Worm (Caenorhabditis elegans) whole organism, L1 larva: Measurements from ENCODE around the gene tmem-17.

Experiments
- C04F5.9 ChIP-seq: sonication (generic microtip); optimal IDR thresholded peaks from 2 replicates; lab custom pipeline; 2016; ENCODE audit warnings: missing genetic modification characterization, missing compliant biosample characterization
- C16A3.4 ChIP-seq: fragments of 150-350 bp; optimal IDR thresholded peaks from 2 replicates; lab custom pipeline; 2014; ENCODE audit warnings: missing biosample characterization, missing genetic modification characterization
- F16B12.6 ChIP-seq: fragments of 150-350 bp; optimal IDR thresholded peaks from 2 replicates; lab custom pipeline; 2014; ENCODE audit warnings: missing biosample characterization, missing genetic modification characterization
- Y116A8C.19 ChIP-seq: sonication (generic microtip); optimal IDR thresholded peaks from 2 replicates; lab custom pipeline; 2016; ENCODE audit warnings: missing compliant biosample characterization, missing genetic modification characterization, borderline replicate concordance
- aha-1 ChIP-seq: fragments of 150-350 bp; optimal IDR thresholded peaks from 2 replicates; lab custom pipeline; 2014; ENCODE audit warnings: missing biosample characterization, missing genetic modification characterization
- blmp-1 ChIP-seq: fragments of 150-350 bp; optimal IDR thresholded peaks from 2 replicates; lab custom pipeline; 2014; ENCODE audit warnings: missing biosample characterization, missing genetic modification characterization
- ceh-63 ChIP-seq: fragments of 200-800 bp; sonication (Bioruptor generic); optimal IDR thresholded peaks from 2 replicates; lab custom pipeline; 2018; ENCODE audit warnings: mild to moderate bottlenecking, missing genetic modification characterization, missing compliant biosample characterization
- ceh-8 ChIP-seq: fragments of 200-800 bp; sonication (Bioruptor generic); optimal IDR thresholded peaks from 2 replicates; lab custom pipeline; 2018; ENCODE audit warnings: mild to moderate bottlenecking, missing genetic modification characterization, moderate library complexity, missing compliant biosample characterization
- ceh-82 ChIP-seq, 3 experiments: fragments of 150-350 bp in 1 of 3; sonication (generic microtip) in 2 of 3; optimal IDR thresholded peaks; 2 replicates each; lab custom pipeline; 2014 to 2017; ENCODE audit warnings: missing biosample characterization in 3 of 3, missing genetic modification characterization in 3 of 3
- ces-1 ChIP-seq: fragments of 150-350 bp; optimal IDR thresholded peaks from 2 replicates; lab custom pipeline; 2014; ENCODE audit warnings: missing biosample characterization, missing genetic modification reagents, missing genetic modification characterization
- dpl-1 ChIP-seq, 3 experiments: fragments of 150-350 bp in 2 of 3; sonication (generic microtip) in 1 of 3; optimal IDR thresholded peaks; 2 replicates each; lab custom pipeline; 2014 to 2017; ENCODE audit warnings: missing biosample characterization in 3 of 3, missing genetic modification characterization in 3 of 3, missing genetic modification reagents in 3 of 3
- dsc-1 ChIP-seq: sonication (generic microtip); optimal IDR thresholded peaks from 2 replicates; lab custom pipeline; 2016; ENCODE audit warnings: mild to moderate bottlenecking, missing genetic modification characterization, missing compliant biosample characterization
- efl-1 ChIP-seq, 4 experiments: fragments of 150-350 bp; optimal IDR thresholded peaks in 3 of 4; peaks in 1 of 4; 1 replicate in 1 of 4; 2 replicates in 3 of 4; lab custom pipeline; 2014; ENCODE audit warnings: missing biosample characterization in 2 of 4, missing genetic modification characterization in 2 of 4, missing genetic modification reagents in 2 of 4
- egl-27 ChIP-seq, 2 experiments: fragments of 150-350 bp in 1 of 2; sonication (generic microtip); optimal IDR thresholded peaks; 3 replicates each; lab custom pipeline; 2017 to 2018; ENCODE audit warnings: missing biosample characterization in 2 of 2, missing genetic modification characterization in 2 of 2, missing genetic modification reagents in 2 of 2
- elt-3 ChIP-seq, 6 experiments: fragments of 150-350 bp in 1 of 6; sonication (generic microtip); optimal IDR thresholded peaks; 2 replicates each; lab custom pipeline; 2017 to 2018; ENCODE audit warnings: missing biosample characterization in 6 of 6, missing genetic modification characterization in 6 of 6, inconsistent platforms in 1 of 6
- fkh-4 ChIP-seq: sonication (generic microtip); optimal IDR thresholded peaks from 2 replicates; lab custom pipeline; 2016; ENCODE audit warnings: missing compliant biosample characterization, missing genetic modification characterization, borderline replicate concordance
- fkh-8 ChIP-seq: sonication (generic microtip); optimal IDR thresholded peaks from 2 replicates; lab custom pipeline; 2016; ENCODE audit warnings: mild to moderate bottlenecking, missing genetic modification characterization, missing compliant biosample characterization
- fos-1 ChIP-seq: fragments of 150-350 bp; optimal IDR thresholded peaks from 2 replicates; lab custom pipeline; 2014; ENCODE audit warnings: missing biosample characterization, missing genetic modification characterization
- hlh-4 ChIP-seq: sonication (generic microtip); optimal IDR thresholded peaks from 2 replicates; lab custom pipeline; 2016; ENCODE audit warnings: mild to moderate bottlenecking, missing genetic modification characterization, missing compliant biosample characterization
- irx-1 ChIP-seq: sonication (generic microtip); optimal IDR thresholded peaks from 2 replicates; lab custom pipeline; 2016; ENCODE audit warnings: missing genetic modification characterization, missing compliant biosample characterization
- isw-1 ChIP-seq: fragments of 200-800 bp; sonication (Bioruptor generic); IDR thresholded peaks from 2 replicates; pipeline ENCODE4 v1.3.6; 2022; ENCODE audit warnings: missing genetic modification characterization, missing compliant biosample characterization
- jun-1 ChIP-seq: fragments of 150-350 bp; optimal IDR thresholded peaks from 2 replicates; lab custom pipeline; 2014; ENCODE audit warnings: missing biosample characterization, missing genetic modification reagents, missing genetic modification characterization
- lin-13 ChIP-seq: fragments of 150-350 bp; optimal IDR thresholded peaks from 2 replicates; lab custom pipeline; 2014; ENCODE audit warnings: missing biosample characterization, missing genetic modification reagents, missing genetic modification characterization
- lin-14 ChIP-seq: fragments of 200-800 bp; sonication (Bioruptor generic); optimal IDR thresholded peaks from 2 replicates; lab custom pipeline; 2018; ENCODE audit warnings: mild to moderate bottlenecking, missing genetic modification characterization, moderate library complexity, missing compliant biosample characterization
- lin-15B ChIP-seq: fragments of 150-350 bp; sonication (generic microtip); optimal IDR thresholded peaks from 3 replicates; lab custom pipeline; 2014; ENCODE audit warnings: missing biosample characterization, missing genetic modification characterization
- lin-35 ChIP-seq, 2 experiments: fragments of 150-350 bp; optimal IDR thresholded peaks; 2 replicates each; lab custom pipeline; 2014; ENCODE audit warnings: missing biosample characterization in 2 of 2, missing genetic modification characterization in 2 of 2, missing genetic modification reagents in 2 of 2
- lsy-2 ChIP-seq, 2 experiments: fragments of 150-350 bp; optimal IDR thresholded peaks; 2 replicates each; lab custom pipeline; 2014; ENCODE audit warnings: missing biosample characterization in 2 of 2, missing genetic modification characterization in 2 of 2
- mep-1 ChIP-seq: fragments of 150-350 bp; optimal IDR thresholded peaks from 2 replicates; lab custom pipeline; 2014; ENCODE audit warnings: missing biosample characterization, missing genetic modification characterization
- nhr-11 ChIP-seq: fragments of 150-350 bp; optimal IDR thresholded peaks from 2 replicates; lab custom pipeline; 2014; ENCODE audit warnings: missing biosample characterization, missing genetic modification characterization
- nhr-19 ChIP-seq: fragments of 200-800 bp; sonication (Bioruptor generic); conservative IDR thresholded peaks from 2 replicates; pipeline ENCODE4 v1.3.6; 2022; ENCODE audit warnings: missing genetic modification characterization, missing compliant biosample characterization
- nhr-20 ChIP-seq: sonication (generic microtip); optimal IDR thresholded peaks from 2 replicates; lab custom pipeline; 2016; ENCODE audit warnings: mild to moderate bottlenecking, missing genetic modification characterization, missing compliant biosample characterization
- nhr-47 ChIP-seq: sonication (generic microtip); optimal IDR thresholded peaks from 2 replicates; lab custom pipeline; 2016; ENCODE audit warnings: mild to moderate bottlenecking, missing genetic modification characterization, moderate library complexity, missing compliant biosample characterization
- nhr-71 ChIP-seq: sonication (generic microtip); optimal IDR thresholded peaks from 2 replicates; lab custom pipeline; 2016; ENCODE audit warnings: mild to moderate bottlenecking, missing genetic modification characterization, moderate library complexity, missing compliant biosample characterization
- nhr-76 ChIP-seq: sonication (generic microtip); optimal IDR thresholded peaks from 2 replicates; lab custom pipeline; 2017; ENCODE audit warnings: missing biosample characterization, missing genetic modification characterization
- nhr-77 ChIP-seq: fragments of 150-350 bp; optimal IDR thresholded peaks from 2 replicates; lab custom pipeline; 2014; ENCODE audit warnings: missing biosample characterization, missing genetic modification characterization
- nhr-85 ChIP-seq: sonication (generic microtip); peaks from one replicate; lab custom pipeline; 2016; ENCODE audit warnings: missing genetic modification characterization, inconsistent platforms, missing compliant biosample characterization
- pag-3 ChIP-seq: sonication (generic microtip); optimal IDR thresholded peaks from 2 replicates; lab custom pipeline; 2017; ENCODE audit warnings: missing genetic modification characterization, mild to moderate bottlenecking, missing compliant biosample characterization, antibody characterized with exemption, borderline replicate concordance; ENCODE audit not compliant: insufficient read depth
- skn-1 ChIP-seq: fragments of 150-350 bp; optimal IDR thresholded peaks from 2 replicates; lab custom pipeline; 2014; ENCODE audit warnings: missing biosample characterization, missing genetic modification characterization
- snpc-4 ChIP-seq: fragments of 150-350 bp; optimal IDR thresholded peaks from 2 replicates; lab custom pipeline; 2014; ENCODE audit warnings: missing biosample characterization, missing genetic modification characterization
- snu-23 ChIP-seq: sonication (generic microtip); optimal IDR thresholded peaks from 2 replicates; lab custom pipeline; 2016; ENCODE audit warnings: missing genetic modification characterization, missing compliant biosample characterization
- sox-4 ChIP-seq: sonication (generic microtip); optimal IDR thresholded peaks from 2 replicates; lab custom pipeline; 2016; ENCODE audit warnings: missing genetic modification characterization, missing compliant biosample characterization
- swsn-7 ChIP-seq: sonication (generic microtip); optimal IDR thresholded peaks from 2 replicates; lab custom pipeline; 2016; ENCODE audit warnings: missing genetic modification characterization, missing compliant biosample characterization
- tbx-2 ChIP-seq: sonication (generic microtip); optimal IDR thresholded peaks from 2 replicates; lab custom pipeline; 2016; ENCODE audit warnings: missing genetic modification characterization, missing compliant biosample characterization
- unc-130 ChIP-seq: fragments of 150-350 bp; optimal IDR thresholded peaks from 2 replicates; lab custom pipeline; 2017; ENCODE audit warnings: missing biosample characterization, missing genetic modification characterization, inconsistent platforms
- unc-62 ChIP-seq: fragments of 150-350 bp; optimal IDR thresholded peaks from 2 replicates; lab custom pipeline; 2014; ENCODE audit warnings: missing biosample characterization, missing genetic modification reagents, missing genetic modification characterization
- vab-15 ChIP-seq: sonication (generic microtip); optimal IDR thresholded peaks from 2 replicates; lab custom pipeline; 2017; ENCODE audit warnings: missing genotype, mild to moderate bottlenecking, missing genetic modification characterization, missing compliant biosample characterization
- xbp-1 ChIP-seq: sonication (generic microtip); optimal IDR thresholded peaks from 2 replicates; lab custom pipeline; 2016; ENCODE audit warnings: missing genetic modification characterization, missing compliant biosample characterization
- ztf-11 ChIP-seq, 2 experiments: sonication (generic microtip); optimal IDR thresholded peaks; 2 replicates each; lab custom pipeline; 2016 to 2017; ENCODE audit warnings: missing genetic modification characterization in 2 of 2, missing biosample characterization in 1 of 2, missing compliant biosample characterization in 1 of 2

Gene tmem-17

ce11 chrIII:7087691-7088323, 17.7 kb downstream of the tmem-17 start, which contains the start of gene fubl-2 (continued):
- TF ChIP-seq xbp-1 (tag; lab: Kevin White, UChicago) (peak; percentile 74), irx-1 (peak; percentile 51), lin-35 (GFP tag; optimal IDR thresholded peaks at IDR 0.05; lab: Kevin White, UChicago) (peak; percentile 53 to 69), nhr-77 (tag; lab: Kevin White, UChicago) (peak; percentile 20), elt-3 (tag; optimal IDR thresholded peaks at IDR 0.05; lab: Kevin White, UChicago) (peak in 1 of 6 experiments; percentile 38), efl-1 (optimal IDR thresholded peaks at IDR 0.05; lab: Kevin White, UChicago) (peak; percentile 73 to 74), efl-1 (GFP tag; optimal IDR thresholded peaks at IDR 0.05 in 1 of 2; lab: Kevin White, UChicago) (peak in 1 of 2 experiments; percentile 51), Y116A8C.19 (tag; lab: Kevin White, UChicago) (no peak), fkh-8 (tag; lab: Kevin White, UChicago) (peak; percentile 65), fkh-4 (tag; lab: Kevin White, UChicago) (peak; percentile 54), ztf-11 (tag; optimal IDR thresholded peaks at IDR 0.05; lab: Kevin White, UChicago) (peak in 1 of 2 experiments; percentile 68), swsn-7 (tag; lab: Kevin White, UChicago) (peak; percentile 66), tbx-2 (peak; percentile 67), C16A3.4 (tag; lab: Kevin White, UChicago) (peak; percentile 43), snu-23 (GFP tag; lab: Kevin White, UChicago) (peak; percentile 71), F16B12.6 (tag; lab: Kevin White, UChicago) (peak; percentile 0), aha-1 (no peak), nhr-71 (tag; lab: Kevin White, UChicago) (peak; percentile 83), nhr-47 (tag; lab: Kevin White, UChicago) (peak; percentile 76), lin-13 (GFP tag; lab: Kevin White, UChicago) (peak; percentile 32), ceh-82 (tag; optimal IDR thresholded peaks at IDR 0.05; lab: Kevin White, UChicago) (peak; percentile 12 to 45 (median 20)), mep-1 (peak; percentile 51), blmp-1 (tag; lab: Kevin White, UChicago) (peak; percentile 34), skn-1 (tag; lab: Kevin White, UChicago) (peak; percentile 6), lin-15B (tag; lab: Kevin White, UChicago) (peak; percentile 66), dpl-1 (GFP tag; optimal IDR thresholded peaks at IDR 0.05; lab: Kevin White, UChicago) (peak; percentile 53 to 71 (median 54)), fos-1 (tag; lab: Kevin White, UChicago) (peak; percentile 19), lin-14 (GFP tag; lab: Kevin White, UChicago) (peak; percentile 83), pag-3 (no peak), unc-62 (GFP tag; lab: Kevin White, UChicago) (no peak), sox-4 (peak; percentile 67)

- TF ChIP-seq egl-27 (tag; optimal IDR thresholded peaks at IDR 0.05; lab: Kevin White, UChicago) (no peak), Y116A8C.19 (tag; lab: Kevin White, UChicago) (no peak), snpc-4 (no peak), lsy-2 (tag; optimal IDR thresholded peaks at IDR 0.05; lab: Kevin White, UChicago) (peak in 1 of 2 experiments; percentile 21), pag-3 (no peak), unc-130 (tag; lab: Kevin White, UChicago) (no peak), isw-1 (GFP tag; lab: Robert Waterston, UW) (no peak), unc-62 (GFP tag; lab: Kevin White, UChicago) (no peak), nhr-11 (tag; lab: Kevin White, UChicago) (no peak), nhr-85 (tag; lab: Kevin White, UChicago) (no peak), nhr-71 (tag; lab: Kevin White, UChicago) (peak; percentile 65), skn-1 (tag; lab: Kevin White, UChicago) (no peak), fkh-8 (tag; lab: Kevin White, UChicago) (peak; percentile 91), C04F5.9 (tag; lab: Kevin White, UChicago) (no peak), jun-1 (tag; lab: Kevin White, UChicago) (no peak), nhr-76 (tag; lab: Kevin White, UChicago) (no peak), nhr-47 (tag; lab: Kevin White, UChicago) (peak; percentile 67), sox-4 (peak; percentile 68), vab-15 (tag; lab: Kevin White, UChicago) (no peak), hlh-4 (tag; lab: Kevin White, UChicago) (no peak), dsc-1 (tag; lab: Kevin White, UChicago) (peak; percentile 97), efl-1 (optimal IDR thresholded peaks at IDR 0.05; lab: Kevin White, UChicago) (no peak), efl-1 (GFP tag; optimal IDR thresholded peaks at IDR 0.05 in 1 of 2; lab: Kevin White, UChicago) (peak in 1 of 2 experiments; percentile 45), nhr-77 (tag; lab: Kevin White, UChicago) (no peak), nhr-19 (no peak), nhr-20 (peak; percentile 24), ceh-63 (no peak), ztf-11 (tag; optimal IDR thresholded peaks at IDR 0.05; lab: Kevin White, UChicago) (no peak), ces-1 (GFP tag; lab: Kevin White, UChicago) (no peak), ceh-8 (GFP tag; lab: Kevin White, UChicago) (no peak)
Measured at ce11 chrIII:7090545-7090944, 20.5 kb downstream of the tmem-17 start, which contains the start of gene ZK418.10. TSS of gene ZK418.10 (minus strand) at chrIII:7090692.
